Worm (Caenorhabditis elegans) whole organism, L4 larva: ENCODE data around the gene exc-7.

Experiments used
- F37D6.2 ChIP-seq: sonication (generic microtip); optimal IDR thresholded peaks from 2 replicates; lab custom pipeline; 2016; ENCODE audit warnings: mild to moderate bottlenecking, missing genetic modification characterization, missing compliant biosample characterization
- F49E8.2 ChIP-seq: sonication (generic microtip); optimal IDR thresholded peaks from 2 replicates; lab custom pipeline; 2016; ENCODE audit warnings: missing compliant biosample characterization, mild to moderate bottlenecking, missing genetic modification characterization, borderline replicate concordance
- T20F7.1 ChIP-seq: fragments of 200-800 bp; sonication (Bioruptor generic); optimal IDR thresholded peaks from 2 replicates; lab custom pipeline; 2018; ENCODE audit warnings: mild to moderate bottlenecking, missing genetic modification characterization, missing compliant biosample characterization
- Y105C5A.15 ChIP-seq: fragments of 200-800 bp; sonication (Bioruptor generic); IDR thresholded peaks from 2 replicates; pipeline ENCODE4 v1.3.6; 2022; ENCODE audit warnings: missing genetic modification characterization, missing compliant biosample characterization
- Y75B8A.6 ChIP-seq: fragments of 200-800 bp; sonication (Bioruptor generic); IDR thresholded peaks from 2 replicates; pipeline ENCODE4 v1.3.6; 2022; ENCODE audit warnings: missing genetic modification reagents, missing genetic modification characterization, missing compliant biosample characterization
- ZK546.5 ChIP-seq, 2 experiments: sonication (generic microtip); optimal IDR thresholded peaks; 2 replicates each; lab custom pipeline; 2017; ENCODE audit warnings: missing biosample characterization in 2 of 2, missing genetic modification characterization in 2 of 2
- aha-1 ChIP-seq: fragments of 150-350 bp; peaks from one replicate; lab custom pipeline; 2014; ENCODE audit warnings: missing biosample characterization, missing genetic modification characterization
- ama-1 ChIP-seq: fragments of 150-350 bp; optimal IDR thresholded peaks from 2 replicates; lab custom pipeline; 2014; ENCODE audit warnings: inconsistent platforms, mixed read lengths
- attf-4 ChIP-seq: sonication (generic microtip); optimal IDR thresholded peaks from 3 replicates; lab custom pipeline; 2017; ENCODE audit warnings: missing biosample characterization, missing genetic modification characterization
- ceh-28 ChIP-seq: fragments of 150-350 bp; optimal IDR thresholded peaks from 2 replicates; lab custom pipeline; 2014; ENCODE audit warnings: missing biosample characterization, missing genetic modification reagents, missing genetic modification characterization
- ceh-32 ChIP-seq: sonication (generic microtip); optimal IDR thresholded peaks from 2 replicates; lab custom pipeline; 2016; ENCODE audit warnings: mild to moderate bottlenecking, missing genetic modification characterization, missing compliant biosample characterization; ENCODE audit not compliant: poor library complexity
- ceh-44 ChIP-seq: fragments of 200-800 bp; sonication (Bioruptor generic); IDR thresholded peaks from 2 replicates; pipeline ENCODE4 v1.3.6; 2022; ENCODE audit warnings: missing genetic modification reagents, missing genetic modification characterization, missing compliant biosample characterization
- ceh-82 ChIP-seq: sonication (generic microtip); optimal IDR thresholded peaks from 2 replicates; lab custom pipeline; 2017; ENCODE audit warnings: missing biosample characterization, missing genetic modification characterization
- cey-2 ChIP-seq: sonication (generic microtip); optimal IDR thresholded peaks from 3 replicates; lab custom pipeline; 2017; ENCODE audit warnings: missing genetic modification characterization, mild to moderate bottlenecking, missing compliant biosample characterization, antibody characterized with exemption, borderline replicate concordance; ENCODE audit not compliant: insufficient read depth
- ctbp-1 ChIP-seq: fragments of 200-800 bp; sonication (Bioruptor generic); IDR thresholded peaks from 2 replicates; pipeline ENCODE4 v1.3.6; 2022; ENCODE audit warnings: missing genetic modification reagents, missing genetic modification characterization, missing compliant biosample characterization
- daf-19 ChIP-seq: fragments of 200-800 bp; sonication (Bioruptor generic); conservative IDR thresholded peaks from 2 replicates; pipeline ENCODE4 v1.3.6; 2022; ENCODE audit warnings: missing genetic modification characterization, missing compliant biosample characterization
- dmd-6 ChIP-seq: fragments of 200-800 bp; sonication (Bioruptor generic); IDR thresholded peaks from 2 replicates; pipeline ENCODE4 v1.3.6; 2022; ENCODE audit warnings: missing genetic modification reagents, missing genetic modification characterization, missing compliant biosample characterization
- dmd-8 ChIP-seq: fragments of 200-800 bp; sonication (Bioruptor generic); IDR thresholded peaks from 2 replicates; pipeline ENCODE4 v1.3.6; 2022; ENCODE audit warnings: missing genetic modification characterization, missing compliant biosample characterization
- dpl-1 ChIP-seq: fragments of 150-350 bp; optimal IDR thresholded peaks from 2 replicates; lab custom pipeline; 2014; ENCODE audit warnings: missing biosample characterization, missing genetic modification reagents, missing genetic modification characterization
- duxl-1 ChIP-seq: sonication (generic microtip); optimal IDR thresholded peaks from 2 replicates; lab custom pipeline; 2016; ENCODE audit warnings: mild to moderate bottlenecking, missing genetic modification characterization, moderate library complexity, missing compliant biosample characterization; ENCODE audit not compliant: poor library complexity
- dve-1 ChIP-seq: sonication (generic microtip); optimal IDR thresholded peaks from 2 replicates; lab custom pipeline; 2017; ENCODE audit warnings: antibody characterized with exemption, mild to moderate bottlenecking, missing genetic modification characterization, missing compliant biosample characterization; ENCODE audit not compliant: insufficient read depth
- fos-1 ChIP-seq: fragments of 150-350 bp; optimal IDR thresholded peaks from 2 replicates; lab custom pipeline; 2014; ENCODE audit warnings: missing biosample characterization, missing genetic modification characterization
- jun-1 ChIP-seq: fragments of 150-350 bp; optimal IDR thresholded peaks from 2 replicates; lab custom pipeline; 2014; ENCODE audit warnings: missing biosample characterization, missing genetic modification reagents, missing genetic modification characterization
- lim-7 ChIP-seq: fragments of 200-800 bp; sonication (Bioruptor generic); IDR thresholded peaks from 2 replicates; pipeline ENCODE4 v1.3.6; 2022; ENCODE audit warnings: missing genetic modification characterization, missing compliant biosample characterization
- lin-1 ChIP-seq: fragments of 200-800 bp; sonication (Bioruptor generic); IDR thresholded peaks from 2 replicates; pipeline ENCODE4 v1.3.6; 2022; ENCODE audit warnings: missing genetic modification reagents, missing genetic modification characterization, missing compliant biosample characterization
- lin-15B ChIP-seq: fragments of 150-350 bp; sonication (generic microtip); optimal IDR thresholded peaks from 3 replicates; lab custom pipeline; 2014; ENCODE audit warnings: missing biosample characterization, missing genetic modification characterization
- lin-29 ChIP-seq: fragments of 200-800 bp; sonication (Bioruptor generic); IDR thresholded peaks from 2 replicates; pipeline ENCODE4 v1.3.6; 2022; ENCODE audit warnings: missing genetic modification reagents, missing genetic modification characterization, missing compliant biosample characterization
- lsy-2 ChIP-seq, 2 experiments: fragments of 150-350 bp in 1 of 2; sonication (generic microtip) in 1 of 2; optimal IDR thresholded peaks; 2 replicates each; lab custom pipeline; 2014 to 2017; ENCODE audit warnings: missing biosample characterization in 2 of 2, missing genetic modification characterization in 2 of 2
- madf-9 ChIP-seq: fragments of 200-800 bp; sonication (Bioruptor generic); conservative IDR thresholded peaks from 2 replicates; pipeline ENCODE4 v1.3.6; 2022; ENCODE audit warnings: missing genetic modification reagents, missing genetic modification characterization, missing compliant biosample characterization
- mdt-29 ChIP-seq: fragments of 200-800 bp; sonication (Bioruptor generic); IDR thresholded peaks from 2 replicates; pipeline ENCODE4 v1.3.6; 2022; ENCODE audit warnings: missing genetic modification reagents, missing genetic modification characterization, missing compliant biosample characterization
- mxl-3 ChIP-seq: fragments of 200-800 bp; sonication (Bioruptor generic); optimal IDR thresholded peaks from 2 replicates; lab custom pipeline; 2018; ENCODE audit warnings: mild to moderate bottlenecking, missing genetic modification characterization, missing compliant biosample characterization
- nhr-102 ChIP-seq: sonication (generic microtip); optimal IDR thresholded peaks from 2 replicates; lab custom pipeline; 2016; ENCODE audit warnings: mild to moderate bottlenecking, missing genetic modification characterization, moderate library complexity, missing compliant biosample characterization
- nhr-25 ChIP-seq: sonication (generic microtip); optimal IDR thresholded peaks from 2 replicates; lab custom pipeline; 2017; ENCODE audit warnings: missing genetic modification characterization, mild to moderate bottlenecking, missing compliant biosample characterization, antibody characterized with exemption, moderate library complexity, borderline replicate concordance; ENCODE audit not compliant: insufficient read depth
- nhr-41 ChIP-seq: fragments of 200-800 bp; sonication (Bioruptor generic); IDR thresholded peaks from 2 replicates; pipeline ENCODE4 v1.3.6; 2022; ENCODE audit warnings: missing genetic modification reagents, missing genetic modification characterization, missing compliant biosample characterization
- nhr-6 ChIP-seq: fragments of 150-350 bp; optimal IDR thresholded peaks from 2 replicates; lab custom pipeline; 2014; ENCODE audit warnings: missing biosample characterization, missing genetic modification characterization
- pha-4 ChIP-seq, 2 experiments: fragments of 150-350 bp in 1 of 2; fragments of 200-800 bp in 1 of 2; sonication (Bioruptor generic) in 1 of 2; IDR thresholded peaks in 1 of 2; optimal IDR thresholded peaks in 1 of 2; 2 replicates each; pipeline versions ENCODE4 v1.3.6 to Lab custom; 2014 to 2022; ENCODE audit warnings: missing genetic modification characterization in 2 of 2, missing genetic modification reagents in 2 of 2, missing biosample characterization in 1 of 2, missing compliant biosample characterization in 1 of 2
- set-16 ChIP-seq: fragments of 200-800 bp; sonication (Bioruptor generic); IDR thresholded peaks from 2 replicates; pipeline ENCODE4 v1.3.6; 2022; ENCODE audit warnings: missing genetic modification reagents, missing genetic modification characterization, missing compliant biosample characterization
- skn-1 ChIP-seq: fragments of 150-350 bp; optimal IDR thresholded peaks from 2 replicates; lab custom pipeline; 2014; ENCODE audit warnings: missing biosample characterization, missing genetic modification characterization
- snpc-1.2 ChIP-seq: fragments of 200-800 bp; sonication (Bioruptor generic); IDR thresholded peaks from 2 replicates; pipeline ENCODE4 v1.3.6; 2022; ENCODE audit warnings: missing genetic modification reagents, missing genetic modification characterization, missing compliant biosample characterization
- snpc-4 ChIP-seq: fragments of 150-350 bp; optimal IDR thresholded peaks from 2 replicates; lab custom pipeline; 2014; ENCODE audit warnings: missing biosample characterization, missing genetic modification characterization
- spr-1 ChIP-seq: sonication (generic microtip); optimal IDR thresholded peaks from 2 replicates; lab custom pipeline; 2016; ENCODE audit warnings: mild to moderate bottlenecking, missing genetic modification characterization, missing compliant biosample characterization
- tra-1 ChIP-seq: fragments of 200-800 bp; sonication (Bioruptor generic); IDR thresholded peaks from 2 replicates; pipeline ENCODE4 v1.3.6; 2022; ENCODE audit warnings: missing genetic modification reagents, missing genetic modification characterization, missing compliant biosample characterization
- vab-7 ChIP-seq: fragments of 200-800 bp; sonication (Bioruptor generic); IDR thresholded peaks from 2 replicates; pipeline ENCODE4 v1.3.6; 2022; ENCODE audit warnings: missing genetic modification reagents, missing genetic modification characterization, missing compliant biosample characterization
- zag-1 ChIP-seq: fragments of 150-350 bp; optimal IDR thresholded peaks from 2 replicates; lab custom pipeline; 2014; ENCODE audit warnings: missing biosample characterization, missing genetic modification characterization
- ztf-7 ChIP-seq: fragments of 150-350 bp; optimal IDR thresholded peaks from 2 replicates; lab custom pipeline; 2014; ENCODE audit warnings: missing biosample characterization, missing genetic modification characterization

The exc-7 gene

DNA sequence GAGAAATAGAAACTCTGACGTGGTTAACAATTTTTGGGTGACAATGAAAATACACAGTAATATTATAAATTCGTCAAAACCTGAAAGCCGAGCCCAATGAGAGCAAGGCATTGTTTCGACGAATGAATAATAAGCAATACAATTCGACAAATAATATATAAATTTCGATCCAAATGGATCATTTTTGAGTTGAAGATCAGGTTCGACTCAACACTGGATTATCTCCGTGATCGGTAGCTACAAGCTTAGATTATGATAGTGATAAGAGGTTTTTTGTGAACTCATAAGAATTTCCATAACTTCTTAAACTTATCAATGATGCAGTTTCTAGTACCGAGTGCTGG lies 42.1 kb downstream of the exc-7 start:
- TF ChIP-seq fos-1 (peak; percentile 27), snpc-4 (tag; lab: Kevin White, UChicago) (no peak), ceh-44 (GFP tag; lab: Robert Waterston, UW) (0 out of 2 replicates have a peak, but pooled peaks have one; percentile 7), aha-1 (tag; lab: Kevin White, UChicago) (peak; percentile 76), duxl-1 (tag; lab: Kevin White, UChicago) (peak; percentile 10), pha-4 (GFP tag; IDR thresholded peaks at IDR 0.05; lab: Robert Waterston, UW) (no peak), pha-4 (tag; optimal IDR thresholded peaks at IDR 0.05; lab: Kevin White, UChicago) (no peak), ceh-82 (tag; lab: Kevin White, UChicago) (no peak), lin-15B (tag; lab: Kevin White, UChicago) (peak; percentile 12), dmd-6 (GFP tag; lab: Robert Waterston, UW) (peak; percentile 19; the same call in 1 of the 2 replicates)

DNA sequence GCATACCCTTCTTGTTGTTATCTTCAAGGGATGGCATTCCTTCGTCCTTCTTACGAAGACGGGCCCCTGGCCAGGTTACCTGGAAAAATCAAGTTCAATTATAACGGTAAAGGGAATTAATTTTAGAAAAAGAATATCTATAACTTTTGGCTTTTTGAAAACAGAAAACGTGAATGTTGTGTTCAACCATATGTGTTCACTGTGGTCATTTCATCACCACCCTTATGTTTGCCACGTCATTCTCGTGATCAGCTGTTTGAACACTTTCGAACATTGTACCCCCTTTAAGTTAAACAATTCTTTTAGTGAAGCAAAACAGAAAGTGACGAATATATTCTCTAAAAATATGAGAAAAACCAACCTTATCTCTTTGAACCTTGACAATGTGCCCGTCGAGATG lies 43.0 kb downstream of the exc-7 start:
- no peak for TF ChIP-seq lin-1 (GFP tag; lab: Robert Waterston, UW)
- 0 out of 2 replicates have a peak, but pooled peaks have one; percentile 32 for TF ChIP-seq Y75B8A.6 (GFP tag; lab: Robert Waterston, UW)
- no peak for TF ChIP-seq F49E8.2 (tag; lab: Kevin White, UChicago)
- TF ChIP-seq skn-1: no peak
- no peak for TF ChIP-seq jun-1 (tag; lab: Kevin White, UChicago)
- TF ChIP-seq lim-7: peak; percentile 31; the same call in 1 of the 2 replicates

DNA sequence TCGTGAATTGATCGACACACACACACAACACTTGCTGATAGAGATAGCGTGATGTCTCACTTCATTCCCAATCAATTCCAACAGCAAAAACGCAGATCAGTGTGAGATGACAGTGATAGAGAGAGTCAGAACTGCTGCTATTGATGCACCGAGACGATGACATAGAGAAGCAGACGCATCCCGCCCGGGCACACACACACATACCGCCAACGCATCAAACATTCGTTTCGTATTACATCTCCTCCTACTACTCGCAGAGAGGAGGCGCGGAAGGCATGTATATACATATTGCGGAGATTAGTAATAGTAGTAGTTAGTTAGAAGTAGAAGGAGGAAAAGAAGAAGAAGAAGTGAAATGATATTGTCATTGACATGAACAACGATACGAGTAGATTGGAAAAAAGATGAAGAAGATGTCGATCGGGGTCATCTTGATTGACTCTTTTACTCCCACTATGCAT lies 43.7 kb downstream of the exc-7 start:
- TF ChIP-seq nhr-102 (tag; lab: Kevin White, UChicago): peak; percentile 1
- TF ChIP-seq Y75B8A.6 (GFP tag; lab: Robert Waterston, UW): no peak
- TF ChIP-seq spr-1 (tag; lab: Kevin White, UChicago): peak; percentile 24
- TF ChIP-seq madf-9 (GFP tag; lab: Robert Waterston, UW): peak; percentile 44; the same call in 1 of the 2 replicates
- no peak for TF ChIP-seq fos-1
- no peak for TF ChIP-seq dmd-8 (GFP tag; lab: Robert Waterston, UW)
- no peak for TF ChIP-seq zag-1 (tag; lab: Kevin White, UChicago)
- peak; percentile 66 for TF ChIP-seq dve-1 (tag; lab: Kevin White, UChicago)
- TF ChIP-seq dpl-1: peak; percentile 37
- no peak for TF ChIP-seq snpc-1.2 (GFP tag; lab: Robert Waterston, UW)
- TF ChIP-seq aha-1 (tag; lab: Kevin White, UChicago): peak; percentile 76
- no peak for TF ChIP-seq cey-2 (tag; lab: Kevin White, UChicago)
- peak; percentile 66 for TF ChIP-seq pha-4 (GFP tag; IDR thresholded peaks at IDR 0.05; lab: Robert Waterston, UW)
- peak; percentile 18 for TF ChIP-seq pha-4 (tag; optimal IDR thresholded peaks at IDR 0.05; lab: Kevin White, UChicago)
- peak; percentile 53 for TF ChIP-seq tra-1 (GFP tag; lab: Robert Waterston, UW)
- peak; percentile 34; the same call in 1 of the 2 replicates for TF ChIP-seq set-16
- peak; percentile 2 for TF ChIP-seq ama-1
- TF ChIP-seq lim-7: no peak
- TF ChIP-seq nhr-41 (GFP tag; lab: Robert Waterston, UW): 0 out of 2 replicates have a peak, but pooled peaks have one; percentile 53
- TF ChIP-seq nhr-25: no peak
- no peak for TF ChIP-seq ctbp-1 (GFP tag; lab: Robert Waterston, UW)
- TF ChIP-seq T20F7.1 (GFP tag; lab: Kevin White, UChicago): peak; percentile 43
- TF ChIP-seq attf-4 (tag; lab: Kevin White, UChicago): no peak
- peak; percentile 22 for TF ChIP-seq ceh-28 (tag; lab: Kevin White, UChicago)
- TF ChIP-seq mdt-29 (GFP tag; lab: Robert Waterston, UW): no peak
- TF ChIP-seq vab-7 (GFP tag; lab: Robert Waterston, UW): no peak
- no peak for TF ChIP-seq daf-19 (GFP tag; lab: Robert Waterston, UW)
- no peak for TF ChIP-seq ztf-7 (tag; lab: Kevin White, UChicago)
- TF ChIP-seq lin-29: no peak
- TF ChIP-seq F37D6.2 (tag; lab: Kevin White, UChicago): no peak
- TF ChIP-seq F49E8.2 (tag; lab: Kevin White, UChicago): no peak
- no peak for TF ChIP-seq ceh-82 (tag; lab: Kevin White, UChicago)
- TF ChIP-seq lsy-2 (tag; optimal IDR thresholded peaks at IDR 0.05; lab: Kevin White, UChicago): peak; percentile 45 to 48
- no peak for TF ChIP-seq Y105C5A.15 (GFP tag; lab: Robert Waterston, UW)
- TF ChIP-seq mxl-3 (GFP tag; lab: Kevin White, UChicago): peak; percentile 94
- TF ChIP-seq ceh-32: no peak
- no peak for TF ChIP-seq nhr-6 (tag; lab: Kevin White, UChicago)
- TF ChIP-seq ZK546.5 (tag; optimal IDR thresholded peaks at IDR 0.05; lab: Kevin White, UChicago): no peak
